Worm (Caenorhabditis elegans): ENCODE results near the gene C13F10.7.

Gene C13F10.7

ce11 chrV:7255095-7255494, 32.0 kb upstream of the C13F10.7 start, which contains the start of gene C05C8.8:
Gene C05C8.8, minus strand, starts transcription at chrV:7255195.
- TF ChIP-seq egl-27 (tag; optimal IDR thresholded peaks at IDR 0.05) (no peak), F49E8.2 (tag; optimal IDR thresholded peaks at IDR 0.05; ENCODE audit: borderline replicate concordance) (no peak)

ce11 chrV:7248227-7248953, 25.3 kb upstream of the C13F10.7 start:
- TF ChIP-seq saeg-2 (GFP tag; IDR thresholded peaks at IDR 0.05), result no peak
- peak; percentile 92 for TF ChIP-seq aha-1 (tag)
- peak in 1 of 2 experiments; percentile 95 for TF ChIP-seq unc-62 (GFP tag; optimal IDR thresholded peaks at IDR 0.05 in 1 of 2)
- TF ChIP-seq unc-62 (tag; optimal IDR thresholded peaks at IDR 0.05), result no peak

- peak; percentile 21 for TF ChIP-seq mxl-3 (GFP tag; optimal IDR thresholded peaks at IDR 0.05)
- no peak for TF ChIP-seq nhr-237 (tag; optimal IDR thresholded peaks at IDR 0.05)
- peak in 1 of 2 experiments; percentile 28 for TF ChIP-seq unc-62 (GFP tag; optimal IDR thresholded peaks at IDR 0.05 in 1 of 2)
- TF ChIP-seq unc-62 (tag; optimal IDR thresholded peaks at IDR 0.05), result no peak
- no peak for TF ChIP-seq dpl-1 (GFP tag; optimal IDR thresholded peaks at IDR 0.05)
- no peak for TF ChIP-seq hlh-11 (tag; optimal IDR thresholded peaks at IDR 0.05)
Observed at ce11 chrV:7246951-7247350, 23.9 kb upstream of the C13F10.7 start, which contains the start of gene C05C8.7. Gene C05C8.7, minus strand, starts transcription at chrV:7247050.

ce11 chrV:7239471-7239870, 16.4 kb upstream of the C13F10.7 start, which contains the start of gene C05C8.1:
Gene C05C8.1, plus strand, starts transcription at chrV:7239771.
- no peak for TF ChIP-seq dmd-8 (GFP tag; IDR thresholded peaks at IDR 0.05)
- no peak for TF ChIP-seq nhr-237 (tag; optimal IDR thresholded peaks at IDR 0.05)
- TF ChIP-seq nhr-77 (tag; optimal IDR thresholded peaks at IDR 0.05), result no peak
- TF ChIP-seq fkh-10 (GFP tag; optimal IDR thresholded peaks at IDR 0.05), result no peak
- no peak for TF ChIP-seq mdl-1 (tag; optimal IDR thresholded peaks at IDR 0.05)
- no peak for TF ChIP-seq egl-27 (tag; optimal IDR thresholded peaks at IDR 0.05)

ce11 chrV:7237133-7237532, 14.1 kb upstream of the C13F10.7 start, which contains the start of gene hyls-1:
Gene hyls-1, plus strand, starts transcription at chrV:7237381.
- TF ChIP-seq ces-1 (GFP tag; optimal IDR thresholded peaks at IDR 0.05), result no peak
- TF ChIP-seq hmg-1.1 (GFP tag; IDR thresholded peaks at IDR 0.05), result peak; percentile 77
- TF ChIP-seq unc-62 (GFP tag; optimal IDR thresholded peaks at IDR 0.05 in 1 of 2), result peak in 1 of 2 experiments; percentile 92
- no peak for TF ChIP-seq unc-62 (tag; optimal IDR thresholded peaks at IDR 0.05)
- no peak for TF ChIP-seq D1046.2 (GFP tag; IDR thresholded peaks at IDR 0.05)
- TF ChIP-seq ceh-28 (tag; optimal IDR thresholded peaks at IDR 0.05), result no peak
- TF ChIP-seq lin-1 (GFP tag; IDR thresholded peaks at IDR 0.05), result no peak
- no peak for TF ChIP-seq R02D3.7 (tag; optimal IDR thresholded peaks at IDR 0.05)
- TF ChIP-seq aly-2 (tag; optimal IDR thresholded peaks at IDR 0.05), result no peak
- TF ChIP-seq daf-12 (tag; optimal IDR thresholded peaks at IDR 0.05), result no peak
- peak; percentile 70 for TF ChIP-seq nhr-102 (tag; optimal IDR thresholded peaks at IDR 0.05)
- peak; percentile 58 for TF ChIP-seq spr-1 (tag; optimal IDR thresholded peaks at IDR 0.05)
- TF ChIP-seq dmd-9 (GFP tag; IDR thresholded peaks at IDR 0.05), result no peak
- TF ChIP-seq lin-29 (GFP tag; IDR thresholded peaks at IDR 0.05), result peak; percentile 67; the same call in 1 of the 2 replicates
- no peak for TF ChIP-seq Y5F2A.4 (GFP tag; optimal IDR thresholded peaks at IDR 0.05)
- TF ChIP-seq hlh-11 (tag; optimal IDR thresholded peaks at IDR 0.05), result peak; percentile 50
- peak; percentile 27 for TF ChIP-seq ama-1 (optimal IDR thresholded peaks at IDR 0.05)
- no peak for TF ChIP-seq spr-3 (GFP tag; optimal IDR thresholded peaks at IDR 0.05)
- TF ChIP-seq nhr-10 (tag; optimal IDR thresholded peaks at IDR 0.05), result no peak
- no peak for TF ChIP-seq saeg-2 (GFP tag; IDR thresholded peaks at IDR 0.05)
- TF ChIP-seq daf-19 (GFP tag; conservative IDR thresholded peaks at IDR 0.05), result no peak
- TF ChIP-seq Y75B8A.6 (GFP tag; IDR thresholded peaks at IDR 0.05), result no peak
- TF ChIP-seq php-3 (GFP tag; IDR thresholded peaks at IDR 0.05), result no peak
- TF ChIP-seq hif-1 (tag; optimal IDR thresholded peaks at IDR 0.05), result peak in 1 of 2 experiments; percentile 84
- no peak for TF ChIP-seq sdz-12 (GFP tag; optimal IDR thresholded peaks at IDR 0.05)
- TF ChIP-seq mep-1 (tag; optimal IDR thresholded peaks at IDR 0.05), result peak; percentile 89
- TF ChIP-seq lin-39 (tag; optimal IDR thresholded peaks at IDR 0.05), result no peak
- no peak for TF ChIP-seq Y48G9A.11 (GFP tag; IDR thresholded peaks at IDR 0.05)
- TF ChIP-seq lim-7 (GFP tag; IDR thresholded peaks at IDR 0.05), result no peak
- TF ChIP-seq daf-16 (GFP tag; optimal IDR thresholded peaks at IDR 0.05), result peak in 1 of 2 experiments; percentile 89
- peak; percentile 90 for TF ChIP-seq daf-16 (tag; optimal IDR thresholded peaks at IDR 0.05)
- TF ChIP-seq jun-1 (tag; optimal IDR thresholded peaks at IDR 0.05), result no peak
- peak; percentile 75 for TF ChIP-seq dmd-6 (GFP tag; IDR thresholded peaks at IDR 0.05)

Measured in whole organism, L4 larva.